Fruit fly (Drosophila melanogaster): ENCODE measurements around the gene mab-21.

mab-21 gene

DNA sequence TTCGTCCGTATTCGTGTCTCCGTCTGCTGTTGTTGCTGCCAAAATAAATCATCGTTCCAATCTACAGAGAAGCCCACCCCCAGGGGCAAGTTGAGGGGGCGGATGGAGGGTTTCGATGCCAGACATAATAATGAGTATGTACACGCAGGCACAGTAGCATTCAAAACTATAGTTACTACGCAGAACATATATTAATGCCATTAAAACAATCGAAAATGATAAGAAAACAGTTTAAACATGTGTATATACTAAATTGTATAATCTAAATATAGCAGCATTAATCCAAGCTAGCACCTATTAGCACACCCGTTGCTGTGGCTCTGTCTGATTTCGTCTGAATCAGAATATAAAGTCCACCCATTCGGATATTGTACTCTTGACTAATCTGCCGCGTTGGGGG is 32.1 kb downstream of the mab-21 start (continued):
- TF ChIP-seq CG42726 (GFP tag; IDR thresholded peaks at IDR 0.05; ENCODE audit: partially characterized antibody) (no peak), jing (GFP tag; optimal IDR thresholded peaks at IDR 0.05) (peak; percentile 36), tap (tag; optimal IDR thresholded peaks at IDR 0.05) (peak; percentile 75), ci (GFP tag; IDR thresholded peaks at IDR 0.05) (peak; percentile 88), run (tag; optimal IDR thresholded peaks at IDR 0.05) (peak; percentile 42), tll (GFP tag; optimal IDR thresholded peaks at IDR 0.05) (no peak), CG1647 (GFP tag; optimal IDR thresholded peaks at IDR 0.05) (peak; percentile 15), ewg (GFP tag; optimal IDR thresholded peaks at IDR 0.05) (peak; percentile 44), CG4854 (GFP tag; optimal IDR thresholded peaks at IDR 0.05) (peak; percentile 47), CG17328 (GFP tag; IDR thresholded peaks at IDR 0.05) (peak; percentile 77), CG16863 (GFP tag; optimal IDR thresholded peaks at IDR 0.05) (peak; percentile 37), CG12942 (GFP tag; optimal IDR thresholded peaks at IDR 0.05) (peak; percentile 41), sc (optimal IDR thresholded peaks at IDR 0.05) (no peak), sc (GFP tag; optimal IDR thresholded peaks at IDR 0.05) (peak; percentile 12), NK7.1 (GFP tag; optimal IDR thresholded peaks at IDR 0.05) (peak; percentile 14), br (optimal IDR thresholded peaks at IDR 0.05) (no peak), eve (GFP tag; optimal IDR thresholded peaks at IDR 0.05) (peak in 1 of 2 experiments; percentile 89), CG11398 (GFP tag; optimal IDR thresholded peaks at IDR 0.05) (peak; percentile 15), CG12071 (GFP tag; optimal IDR thresholded peaks at IDR 0.05) (peak; percentile 78), CG31388 (GFP tag; optimal IDR thresholded peaks at IDR 0.05) (no peak), exex (tag; optimal IDR thresholded peaks at IDR 0.05) (peak; percentile 30), NC2α (GFP tag; optimal IDR thresholded peaks at IDR 0.05) (no peak), CG17829 (tag; optimal IDR thresholded peaks at IDR 0.05) (peak; percentile 52), bab2 (GFP tag; optimal IDR thresholded peaks at IDR 0.05) (peak; percentile 67), Ptx1 (GFP tag; IDR thresholded peaks at IDR 0.05) (peak; percentile 82), Hey (tag; optimal IDR thresholded peaks at IDR 0.05) (no peak), peb (GFP tag; IDR thresholded peaks at IDR 0.05) (peak; percentile 57), CG16779 (GFP tag; IDR thresholded peaks at IDR 0.05) (0 out of 2 replicates have a peak, but pooled peaks have one; percentile 67), CG11696 (GFP tag; IDR thresholded peaks at IDR 0.05) (peak; percentile 95), CG11695 (GFP tag; IDR thresholded peaks at IDR 0.05) (peak; percentile 87), jumu (GFP tag; optimal IDR thresholded peaks at IDR 0.05) (peak; percentile 4), ind (GFP tag; optimal IDR thresholded peaks at IDR 0.05) (peak; percentile 78), CG15269 (tag; optimal IDR thresholded peaks at IDR 0.05) (peak; percentile 84), bbx (GFP tag; IDR thresholded peaks at IDR 0.05; ENCODE audit: partially characterized antibody) (no peak), ken (GFP tag; IDR thresholded peaks at IDR 0.05) (peak; percentile 74; the same call in 2 of the 3 replicates), CG1233 (GFP tag; optimal IDR thresholded peaks at IDR 0.05) (peak; percentile 53), pnt (GFP tag; optimal IDR thresholded peaks at IDR 0.05) (peak; percentile 40), CG10274 (GFP tag; optimal IDR thresholded peaks at IDR 0.05) (peak; percentile 36), sqz (GFP tag; optimal IDR thresholded peaks at IDR 0.05) (peak; percentile 16), toy (GFP tag; IDR thresholded peaks at IDR 0.05) (peak; percentile 48; the same call in 1 of the 2 replicates), C15 (GFP tag; IDR thresholded peaks at IDR 0.05) (no peak), CG9817 (tag; optimal IDR thresholded peaks at IDR 0.05) (peak; percentile 82), CG1529 (GFP tag; optimal IDR thresholded peaks at IDR 0.05) (peak; percentile 22), Atf6 (GFP tag; IDR thresholded peaks at IDR 0.05) (peak; percentile 83), gsb (GFP tag; IDR thresholded peaks at IDR 0.05) (peak; percentile 75), HmgZ (tag; optimal IDR thresholded peaks at IDR 0.05) (peak; percentile 83), CG8924 (tag; optimal IDR thresholded peaks at IDR 0.05) (peak; percentile 76), bcd (GFP tag; optimal IDR thresholded peaks at IDR 0.05) (peak; percentile 73), Antp (GFP tag; optimal IDR thresholded peaks at IDR 0.05) (peak; percentile 43), Dbx (GFP tag; IDR thresholded peaks at IDR 0.05) (peak; percentile 89), CG7786 (GFP tag; optimal IDR thresholded peaks at IDR 0.05) (peak; percentile 23), sr (GFP tag; IDR thresholded peaks at IDR 0.05) (peak; percentile 41; the same call in 1 of the 3 replicates)
